Fruit fly (Drosophila melanogaster) whole organism, prepupa: ENCODE measurements around the gene CG13857.

Experiments
- CG10631 ChIP-seq: fragments of 200-800 bp; sonication (Bioruptor generic); optimal IDR thresholded peaks from 2 replicates; lab custom pipeline; 2016; ENCODE audit warnings: missing biosample characterization, missing genetic modification characterization
- CG10669 ChIP-seq: fragments of 200-800 bp; sonication (Bioruptor generic); optimal IDR thresholded peaks from 3 replicates; lab custom pipeline; 2018; ENCODE audit warnings: missing biosample characterization, mild to moderate bottlenecking, missing genetic modification characterization, moderate library complexity
- CG11294 ChIP-seq: fragments of 200-800 bp; sonication (Bioruptor generic); IDR thresholded peaks from 2 replicates; pipeline ENCODE4 v1.3.6; 2022; ENCODE audit warnings: missing biosample characterization, missing genetic modification characterization
- CG11762 ChIP-seq: fragments of 200-800 bp; sonication (Bioruptor generic); optimal IDR thresholded peaks from 3 replicates; lab custom pipeline; 2016; ENCODE audit warnings: missing biosample characterization, missing genetic modification characterization; ENCODE audit not compliant: insufficient read depth
- CG11902 ChIP-seq: fragments of 200-800 bp; sonication (Bioruptor generic); optimal IDR thresholded peaks from 3 replicates; lab custom pipeline; 2016; ENCODE audit warnings: missing biosample characterization, missing genetic modification characterization
- CG15336 ChIP-seq: fragments of 200-800 bp; sonication (Bioruptor generic); IDR thresholded peaks from 2 replicates; pipeline ENCODE4 v1.3.6; 2022; ENCODE audit warnings: missing biosample characterization, missing genetic modification characterization
- CG3032 ChIP-seq: fragments of 200-800 bp; optimal IDR thresholded peaks from 2 replicates; lab custom pipeline; 2019; ENCODE audit warnings: missing biosample characterization, mild to moderate bottlenecking, missing genetic modification characterization, moderate library complexity
- CG31627 ChIP-seq: fragments of 200-800 bp; sonication (Bioruptor generic); optimal IDR thresholded peaks from 3 replicates; lab custom pipeline; 2016; ENCODE audit warnings: missing biosample characterization, missing genetic modification characterization
- CG34406 ChIP-seq: fragments of 200-800 bp; sonication (Bioruptor generic); optimal IDR thresholded peaks from 3 replicates; lab custom pipeline; 2016; ENCODE audit warnings: missing biosample characterization, missing genetic modification characterization
- CG3919 ChIP-seq: fragments of 200-800 bp; sonication (Bioruptor generic); optimal IDR thresholded peaks from 3 replicates; lab custom pipeline; 2016; ENCODE audit warnings: missing biosample characterization, missing genetic modification characterization
- CG4318 ChIP-seq: fragments of 200-800 bp; sonication (Bioruptor generic); optimal IDR thresholded peaks from 3 replicates; lab custom pipeline; 2017; ENCODE audit warnings: missing biosample characterization, mild to moderate bottlenecking, missing genetic modification characterization
- CG6163 ChIP-seq: fragments of 200-800 bp; sonication (Bioruptor generic); IDR thresholded peaks from 3 replicates; pipeline ENCODE4 v1.3.6; 2022; ENCODE audit warnings: missing biosample characterization, missing genetic modification characterization
- CG6276 ChIP-seq: fragments of 200-800 bp; sonication (Bioruptor generic); optimal IDR thresholded peaks from 2 replicates; lab custom pipeline; 2017; ENCODE audit warnings: missing biosample characterization, mild to moderate bottlenecking, missing genetic modification characterization
- CG6792 ChIP-seq: fragments of 200-800 bp; sonication (Bioruptor generic); optimal IDR thresholded peaks from 3 replicates; lab custom pipeline; 2016; ENCODE audit warnings: missing biosample characterization, missing genetic modification characterization
- CG6854 ChIP-seq: fragments of 200-800 bp; sonication (Bioruptor generic); optimal IDR thresholded peaks from 2 replicates; lab custom pipeline; 2017; ENCODE audit warnings: missing biosample characterization, mild to moderate bottlenecking, missing genetic modification characterization
- CG7368 ChIP-seq: fragments of 200-800 bp; sonication (Bioruptor generic); optimal IDR thresholded peaks from 3 replicates; lab custom pipeline; 2016; ENCODE audit warnings: missing biosample characterization, missing genetic modification characterization
- CG8119 ChIP-seq: fragments of 200-800 bp; sonication (Bioruptor generic); IDR thresholded peaks from 3 replicates; pipeline ENCODE4 v1.3.6; 2022; ENCODE audit warnings: missing biosample characterization, missing genetic modification characterization
- CG8319 ChIP-seq: fragments of 200-800 bp; sonication (Bioruptor generic); optimal IDR thresholded peaks from 3 replicates; lab custom pipeline; 2016; ENCODE audit warnings: missing biosample characterization, missing genetic modification characterization
- CG8632 ChIP-seq: fragments of 200-800 bp; sonication (Bioruptor generic); optimal IDR thresholded peaks from 3 replicates; lab custom pipeline; 2016; ENCODE audit warnings: missing biosample characterization, missing genetic modification characterization
- CG9139 ChIP-seq: fragments of 200-800 bp; sonication (Bioruptor generic); optimal IDR thresholded peaks from 3 replicates; lab custom pipeline; 2017; ENCODE audit warnings: missing biosample characterization, mild to moderate bottlenecking, missing genetic modification characterization
- Eip75B ChIP-seq: fragments of 200-800 bp; sonication (Bioruptor generic); optimal IDR thresholded peaks from 3 replicates; lab custom pipeline; 2016; ENCODE audit warnings: missing biosample characterization, missing genetic modification characterization
- Eip78C ChIP-seq: fragments of 200-800 bp; sonication (Bioruptor generic); peaks from one replicate; lab custom pipeline; 2016; ENCODE audit warnings: missing biosample characterization, missing genetic modification characterization
- Eip93F ChIP-seq: fragments of 200-800 bp; sonication (Bioruptor generic); optimal IDR thresholded peaks from 2 replicates; lab custom pipeline; 2016; ENCODE audit warnings: missing biosample characterization, mild to moderate bottlenecking, missing genetic modification characterization
- Ets21C ChIP-seq: fragments of 200-800 bp; sonication (Bioruptor generic); optimal IDR thresholded peaks from 3 replicates; lab custom pipeline; 2016; ENCODE audit warnings: missing biosample characterization, missing genetic modification characterization
- Ets96B ChIP-seq: fragments of 200-800 bp; optimal IDR thresholded peaks from 2 replicates; lab custom pipeline; 2019; ENCODE audit warnings: missing biosample characterization, mild to moderate bottlenecking, missing genetic modification characterization, moderate library complexity
- Gug ChIP-seq: fragments of 200-800 bp; sonication (Bioruptor generic); IDR thresholded peaks from 2 replicates; pipeline ENCODE4 v1.3.6; 2022; ENCODE audit warnings: missing biosample characterization, missing genetic modification characterization
- Hr39 ChIP-seq: fragments of 200-800 bp; sonication (Bioruptor generic); optimal IDR thresholded peaks from 2 replicates; lab custom pipeline; 2016; ENCODE audit warnings: missing biosample characterization, missing genetic modification characterization
- Hr4 ChIP-seq: fragments of 200-800 bp; sonication (Bioruptor generic); optimal IDR thresholded peaks from 3 replicates; lab custom pipeline; 2016; ENCODE audit warnings: missing biosample characterization, missing genetic modification characterization
- Lpt ChIP-seq: fragments of 200-800 bp; sonication (Bioruptor generic); optimal IDR thresholded peaks from 3 replicates; lab custom pipeline; 2016; ENCODE audit warnings: missing biosample characterization, missing genetic modification characterization
- OdsH ChIP-seq: fragments of 200-800 bp; sonication (Bioruptor generic); optimal IDR thresholded peaks from 3 replicates; lab custom pipeline; 2016; ENCODE audit warnings: missing biosample characterization, missing genetic modification characterization
- Smox ChIP-seq: fragments of 200-800 bp; sonication (Bioruptor generic); optimal IDR thresholded peaks from 3 replicates; lab custom pipeline; 2016; ENCODE audit warnings: missing biosample characterization, missing genetic modification characterization
- Sox14 ChIP-seq: fragments of 200-800 bp; sonication (Bioruptor generic); optimal IDR thresholded peaks from 3 replicates; lab custom pipeline; 2016; ENCODE audit warnings: missing biosample characterization, missing genetic modification characterization
- achi ChIP-seq: fragments of 200-800 bp; sonication (Bioruptor generic); optimal IDR thresholded peaks from 3 replicates; lab custom pipeline; 2016; ENCODE audit warnings: missing biosample characterization, missing genetic modification characterization
- acj6 ChIP-seq: fragments of 200-800 bp; sonication (Bioruptor generic); optimal IDR thresholded peaks from 3 replicates; lab custom pipeline; 2016; ENCODE audit warnings: missing biosample characterization, missing genetic modification characterization
- cyc ChIP-seq: fragments of 200-800 bp; sonication (Bioruptor generic); optimal IDR thresholded peaks from 3 replicates; lab custom pipeline; 2016; ENCODE audit warnings: missing biosample characterization, missing genetic modification characterization
- dac ChIP-seq: fragments of 200-800 bp; sonication (Bioruptor generic); optimal IDR thresholded peaks from 2 replicates; lab custom pipeline; 2017; ENCODE audit warnings: missing biosample characterization, mild to moderate bottlenecking, missing genetic modification characterization
- dsx ChIP-seq: fragments of 200-800 bp; optimal IDR thresholded peaks from 3 replicates; lab custom pipeline; 2019; ENCODE audit warnings: missing biosample characterization, mild to moderate bottlenecking, missing genetic modification characterization, moderate library complexity; ENCODE audit not compliant: poor library complexity, severe bottlenecking
- eg ChIP-seq: fragments of 200-800 bp; sonication (Bioruptor generic); IDR thresholded peaks from 3 replicates; pipeline ENCODE4 v1.3.6; 2022; ENCODE audit warnings: missing biosample characterization, missing genetic modification characterization
- esn ChIP-seq: fragments of 200-800 bp; sonication (Bioruptor generic); optimal IDR thresholded peaks from 2 replicates; lab custom pipeline; 2016; ENCODE audit warnings: missing biosample characterization, mild to moderate bottlenecking, missing genetic modification characterization, moderate library complexity
- fd59A ChIP-seq: fragments of 200-800 bp; sonication (Bioruptor generic); optimal IDR thresholded peaks from 2 replicates; lab custom pipeline; 2017; ENCODE audit warnings: missing biosample characterization, mild to moderate bottlenecking, missing genetic modification characterization, missing genetic modification reagents
- fd85E ChIP-seq: fragments of 200-800 bp; sonication (Bioruptor generic); optimal IDR thresholded peaks from 3 replicates; lab custom pipeline; 2016; ENCODE audit warnings: missing biosample characterization, missing genetic modification characterization
- lz ChIP-seq: fragments of 200-800 bp; sonication (Bioruptor generic); optimal IDR thresholded peaks from 3 replicates; lab custom pipeline; 2016; ENCODE audit warnings: missing biosample characterization, missing genetic modification characterization
- net ChIP-seq: fragments of 200-800 bp; sonication (Bioruptor generic); optimal IDR thresholded peaks from 3 replicates; lab custom pipeline; 2016; ENCODE audit warnings: missing biosample characterization, missing genetic modification characterization
- pdm3 ChIP-seq: fragments of 200-800 bp; sonication (Bioruptor generic); optimal IDR thresholded peaks from 3 replicates; lab custom pipeline; 2016; ENCODE audit warnings: missing biosample characterization, missing genetic modification characterization
- salr ChIP-seq, 2 experiments: fragments of 200-800 bp; sonication (Bioruptor generic); optimal IDR thresholded peaks; 3 replicates each; lab custom pipeline; 2016 to 2018; ENCODE audit warnings: missing biosample characterization in 2 of 2, missing genetic modification characterization in 2 of 2, mild to moderate bottlenecking in 1 of 2
- svp ChIP-seq: fragments of 200-800 bp; sonication (Bioruptor generic); peaks from one replicate; lab custom pipeline; 2016; ENCODE audit warnings: missing biosample characterization, missing genetic modification characterization
- topi ChIP-seq: fragments of 200-800 bp; sonication (Bioruptor generic); optimal IDR thresholded peaks from 3 replicates; lab custom pipeline; 2016; ENCODE audit warnings: missing biosample characterization, missing genetic modification characterization
- vri ChIP-seq: fragments of 200-800 bp; sonication (Bioruptor generic); optimal IDR thresholded peaks from 3 replicates; lab custom pipeline; 2016; ENCODE audit warnings: missing biosample characterization, mild to moderate bottlenecking, missing genetic modification characterization

The CG13857 gene

DNA sequence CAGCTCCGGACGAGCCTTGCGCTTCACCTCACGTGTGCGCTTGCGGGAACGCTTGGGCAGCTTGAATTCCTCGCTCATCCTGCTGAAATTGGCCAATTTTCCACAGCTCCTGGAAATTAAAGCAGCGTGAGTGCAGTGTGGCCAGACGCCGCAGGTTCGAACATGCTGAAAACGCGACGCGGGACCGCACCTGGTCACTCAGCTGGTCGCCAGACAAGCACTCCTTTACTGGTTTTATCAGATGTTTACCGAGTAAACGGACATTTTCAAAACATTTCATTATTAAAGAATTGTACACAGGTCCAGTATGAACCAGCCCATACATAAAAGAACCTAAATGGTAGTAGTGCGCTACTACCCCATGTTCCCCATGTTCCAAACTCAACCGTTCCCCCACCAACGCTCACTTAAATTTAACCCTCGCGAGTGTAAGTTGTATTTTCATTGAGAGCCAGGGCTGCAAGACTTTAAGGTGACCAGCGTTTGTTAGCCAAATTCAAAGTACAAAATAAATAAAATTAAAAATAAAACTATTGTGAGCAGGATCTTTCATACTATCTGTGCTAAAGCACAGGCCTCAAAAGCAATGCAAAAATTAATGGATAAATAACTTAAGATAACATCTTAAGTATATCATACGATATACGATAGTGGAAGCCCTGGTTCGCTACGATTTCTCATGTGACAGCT, 31.5 kb downstream of the CG13857 start, which contains the start of the genes JMJD6, CG7071 and Muted (continued):
- TF ChIP-seq CG11762 (GFP tag; lab: Kevin White, UChicago) (peak; percentile 58), fd85E (GFP tag; lab: Kevin White, UChicago) (peak; percentile 59), lz (peak; percentile 93), vri (GFP tag; lab: Kevin White, UChicago) (peak; percentile 79), CG15336 (GFP tag; lab: Robert Waterston, UW) (peak; percentile 84), CG10669 (GFP tag; lab: Kevin White, UChicago) (peak; percentile 76), CG6854 (GFP tag; lab: Kevin White, UChicago) (peak; percentile 60), CG6276 (GFP tag; lab: Kevin White, UChicago) (peak; percentile 67), CG8632 (peak; percentile 75)

DNA sequence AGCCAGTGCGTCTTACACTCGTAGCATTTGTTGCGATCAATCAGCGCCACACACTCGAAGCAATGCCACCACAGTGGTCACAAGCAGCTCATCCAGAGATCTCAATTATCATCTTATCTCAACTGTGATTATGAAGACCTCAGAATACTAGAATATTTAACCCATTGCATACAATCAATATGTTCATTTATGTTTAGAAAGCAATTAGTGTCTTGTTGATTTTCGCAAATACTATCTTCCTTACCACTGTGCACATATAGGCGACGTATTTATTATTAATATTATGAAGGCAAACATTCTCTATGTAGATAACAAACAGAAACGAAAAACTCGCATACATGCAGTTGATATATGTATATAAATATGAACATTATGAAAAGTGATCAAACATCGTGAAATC, 35.1 kb downstream of the CG13857 start:
- TF ChIP-seq Eip75B (GFP tag; lab: Kevin White, UChicago), result peak; percentile 75
- TF ChIP-seq pdm3 (GFP tag; lab: Kevin White, UChicago), result peak; percentile 90
- peak; percentile 97 for TF ChIP-seq Eip78C (GFP tag; lab: Kevin White, UChicago)
- peak; percentile 78 for TF ChIP-seq CG11762 (GFP tag; lab: Kevin White, UChicago)
- TF ChIP-seq CG8319 (GFP tag; lab: Kevin White, UChicago), result peak; percentile 61
- peak; percentile 79 for TF ChIP-seq CG6792 (GFP tag; lab: Kevin White, UChicago)
- TF ChIP-seq OdsH, result peak; percentile 88
- TF ChIP-seq topi (GFP tag; lab: Kevin White, UChicago), result peak; percentile 80
- no peak for TF ChIP-seq Eip93F (GFP tag; lab: Kevin White, UChicago)
- peak; percentile 81 for TF ChIP-seq CG3919
- TF ChIP-seq salr (GFP tag; optimal IDR thresholded peaks at IDR 0.05; lab: Kevin White, UChicago), result peak; percentile 69 to 74
- TF ChIP-seq CG4318 (GFP tag; lab: Kevin White, UChicago), result peak; percentile 63
- peak; percentile 84 for TF ChIP-seq Ets96B
- TF ChIP-seq eg (GFP tag; lab: Robert Waterston, UW), result peak; percentile 94
- TF ChIP-seq CG15336 (GFP tag; lab: Robert Waterston, UW), result peak; percentile 88
- peak; percentile 84 for TF ChIP-seq CG11294 (GFP tag; lab: Robert Waterston, UW)
- peak; percentile 79 for TF ChIP-seq achi (GFP tag; lab: Kevin White, UChicago)
- TF ChIP-seq svp (GFP tag; lab: Kevin White, UChicago), result peak; percentile 96
- peak; percentile 79 for TF ChIP-seq esn (GFP tag; lab: Kevin White, UChicago)
- TF ChIP-seq dac (GFP tag; lab: Kevin White, UChicago), result no peak
- peak; percentile 68 for TF ChIP-seq CG31627 (GFP tag; lab: Kevin White, UChicago)
- TF ChIP-seq CG8119 (GFP tag; lab: Robert Waterston, UW), result peak; percentile 87
- peak; percentile 53 for TF ChIP-seq fd59A (GFP tag; lab: Kevin White, UChicago)
- peak; percentile 63 for TF ChIP-seq CG11902
- TF ChIP-seq Sox14 (GFP tag; lab: Kevin White, UChicago), result peak; percentile 87
- peak; percentile 64 for TF ChIP-seq cyc (GFP tag; lab: Kevin White, UChicago)
- TF ChIP-seq lz, result peak; percentile 62
- TF ChIP-seq CG34406 (GFP tag; lab: Kevin White, UChicago), result peak; percentile 76
- TF ChIP-seq Smox, result peak; percentile 81
- peak; percentile 70 for TF ChIP-seq Lpt
- no peak for TF ChIP-seq CG9139 (GFP tag; lab: Kevin White, UChicago)
- TF ChIP-seq CG6854 (GFP tag; lab: Kevin White, UChicago), result no peak
- TF ChIP-seq CG6276 (GFP tag; lab: Kevin White, UChicago), result peak; percentile 82
- TF ChIP-seq fd85E (GFP tag; lab: Kevin White, UChicago), result peak; percentile 20
- peak; percentile 71 for TF ChIP-seq CG3032
- TF ChIP-seq CG6163 (GFP tag; lab: Robert Waterston, UW), result peak; percentile 87
- peak; percentile 53 for TF ChIP-seq Ets21C (GFP tag; lab: Kevin White, UChicago)
- peak; percentile 86 for TF ChIP-seq acj6 (GFP tag; lab: Kevin White, UChicago)
- peak; percentile 57 for TF ChIP-seq CG10631 (GFP tag; lab: Kevin White, UChicago)
- TF ChIP-seq dsx (GFP tag; lab: Kevin White, UChicago), result peak; percentile 76
- peak; percentile 81 for TF ChIP-seq CG7368 (GFP tag; lab: Kevin White, UChicago)
- peak; percentile 90 for TF ChIP-seq Gug
- peak; percentile 83 for TF ChIP-seq CG10669 (GFP tag; lab: Kevin White, UChicago)
- TF ChIP-seq Hr4, result peak; percentile 89
- TF ChIP-seq net (GFP tag; lab: Kevin White, UChicago), result peak; percentile 86
- TF ChIP-seq CG8632, result peak; percentile 79
- peak; percentile 80 for TF ChIP-seq Hr39 (GFP tag; lab: Kevin White, UChicago)
